Worm (Caenorhabditis elegans) whole organism, late embryonic: ENCODE data around the gene srt-43.

Experiments
- C38D4.7 ChIP-seq: fragments of 200-800 bp; sonication (Bioruptor generic); optimal IDR thresholded peaks from 2 replicates; lab custom pipeline; 2018; ENCODE audit warnings: mild to moderate bottlenecking, missing genetic modification characterization, moderate library complexity, missing compliant biosample characterization
- ama-1 ChIP-seq: fragments of 150-350 bp; optimal IDR thresholded peaks from 2 replicates; lab custom pipeline; 2014
- ceh-22 ChIP-seq: sonication (generic microtip); optimal IDR thresholded peaks from 2 replicates; lab custom pipeline; 2017; ENCODE audit warnings: missing biosample characterization, missing genetic modification characterization
- ceh-24 ChIP-seq: sonication (generic microtip); optimal IDR thresholded peaks from 2 replicates; lab custom pipeline; 2016; ENCODE audit warnings: mild to moderate bottlenecking, missing genetic modification characterization, missing compliant biosample characterization
- ets-4 ChIP-seq: sonication (generic microtip); optimal IDR thresholded peaks from 2 replicates; lab custom pipeline; 2016; ENCODE audit warnings: missing genetic modification characterization, missing compliant biosample characterization
- fkh-6 ChIP-seq: sonication (generic microtip); optimal IDR thresholded peaks from 2 replicates; lab custom pipeline; 2016; ENCODE audit warnings: missing genetic modification characterization, missing compliant biosample characterization
- hlh-6 ChIP-seq: sonication (generic microtip); optimal IDR thresholded peaks from 2 replicates; lab custom pipeline; 2016; ENCODE audit warnings: missing genotype, missing genetic modification characterization, missing compliant biosample characterization
- lin-11 ChIP-seq: fragments of 200-800 bp; sonication (Bioruptor generic); optimal IDR thresholded peaks from 2 replicates; lab custom pipeline; 2018; ENCODE audit warnings: mild to moderate bottlenecking, missing genetic modification characterization, missing compliant biosample characterization
- pax-1 ChIP-seq: fragments of 150-350 bp; optimal IDR thresholded peaks from 2 replicates; lab custom pipeline; 2014; ENCODE audit warnings: missing biosample characterization, missing genetic modification characterization
- pqm-1 ChIP-seq: sonication (generic microtip); optimal IDR thresholded peaks from 2 replicates; lab custom pipeline; 2016; ENCODE audit warnings: missing genetic modification characterization, missing compliant biosample characterization
- tbx-2 ChIP-seq: sonication (generic microtip); optimal IDR thresholded peaks from 2 replicates; lab custom pipeline; 2016; ENCODE audit warnings: missing genetic modification characterization, missing compliant biosample characterization
- ttx-3 ChIP-seq: sonication (generic microtip); optimal IDR thresholded peaks from 2 replicates; lab custom pipeline; 2016; ENCODE audit warnings: missing genetic modification reagents, missing genetic modification characterization, missing compliant biosample characterization
- unc-42 ChIP-seq: sonication (generic microtip); optimal IDR thresholded peaks from 2 replicates; lab custom pipeline; 2016; ENCODE audit warnings: missing genotype, missing genetic modification characterization, missing compliant biosample characterization
- unc-55 ChIP-seq: sonication (generic microtip); optimal IDR thresholded peaks from 2 replicates; lab custom pipeline; 2017; ENCODE audit warnings: missing biosample characterization, missing genetic modification reagents, missing genetic modification characterization

DNA sequence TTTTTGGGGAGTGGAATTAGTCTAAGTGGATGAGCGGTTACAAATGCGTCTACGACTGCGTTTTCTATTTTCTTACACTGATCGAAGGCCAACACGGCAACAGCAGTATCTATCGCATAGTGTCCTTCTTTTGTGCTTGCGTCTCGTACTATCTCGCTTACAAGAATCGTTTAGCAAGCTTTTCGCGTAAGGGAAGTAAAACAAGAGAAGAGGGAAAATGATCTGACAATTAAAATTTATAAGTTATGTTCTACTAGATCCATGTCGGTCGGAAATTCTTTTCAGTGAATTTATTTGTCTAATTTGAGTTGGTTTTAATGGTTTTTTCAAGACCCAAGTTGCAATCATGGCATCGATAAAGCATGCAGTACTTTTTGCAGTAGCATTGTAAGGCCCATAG is 18.0 kb downstream of the srt-43 start, which contains the start of gene fkb-4:
- TF ChIP-seq ttx-3, result no peak
- no peak for TF ChIP-seq fkh-6 (tag; lab: Kevin White, UChicago)
- no peak for TF ChIP-seq hlh-6 (tag; lab: Kevin White, UChicago)
- TF ChIP-seq ceh-24 (tag; lab: Kevin White, UChicago), result no peak
- no peak for TF ChIP-seq unc-42 (tag; lab: Kevin White, UChicago)
- no peak for TF ChIP-seq ceh-22
- no peak for TF ChIP-seq C38D4.7
- TF ChIP-seq tbx-2 (tag; lab: Kevin White, UChicago), result no peak
- TF ChIP-seq unc-55 (GFP tag; lab: Kevin White, UChicago), result no peak
- TF ChIP-seq lin-11 (tag; lab: Kevin White, UChicago), result no peak
- TF ChIP-seq ama-1 (lab: Kevin White, UChicago), result no peak
- TF ChIP-seq pqm-1 (tag; lab: Kevin White, UChicago), result no peak
- TF ChIP-seq ets-4 (tag; lab: Kevin White, UChicago), result no peak
- no peak for TF ChIP-seq pax-1 (tag; lab: Kevin White, UChicago)
